Worm (Caenorhabditis elegans): Measurements from ENCODE around the gene taf-6.1.

DNA sequence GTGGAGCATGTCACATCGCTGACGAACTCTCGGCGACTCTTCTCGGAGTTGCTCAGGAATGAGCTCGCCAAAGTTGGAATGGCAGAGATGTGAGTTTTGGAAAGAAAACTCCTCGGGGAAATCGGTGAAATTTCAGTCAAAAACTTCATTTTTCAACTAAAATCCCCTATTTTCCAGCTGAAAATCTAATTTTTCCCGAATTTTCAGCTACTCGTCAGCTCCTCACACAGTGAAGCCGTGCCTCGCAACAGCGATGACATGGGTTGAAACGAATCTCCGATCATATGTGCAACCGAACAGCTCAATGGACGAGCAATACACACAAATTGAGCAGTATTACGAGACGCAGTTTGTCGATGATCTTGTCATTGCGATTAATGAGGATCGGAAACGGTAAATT is 24.0 kb downstream of the taf-6.1 start:
- TF ChIP-seq mcd-1 (GFP tag; IDR thresholded peaks at IDR 0.05) (no peak), tbx-9 (tag; optimal IDR thresholded peaks at IDR 0.05; ENCODE audit: borderline replicate concordance) (no peak)
